Fruit fly (Drosophila melanogaster) whole organism, prepupa: ENCODE data around the gene Pgant5.

ENCODE experiments used
- Blimp-1 ChIP-seq: fragments of 200-800 bp; sonication (Bioruptor generic); optimal IDR thresholded peaks from 3 replicates; lab custom pipeline; 2017; ENCODE audit warnings: missing biosample characterization, missing genetic modification characterization, mild to moderate bottlenecking, moderate library complexity, missing genetic modification reagents
- CG10631 ChIP-seq: fragments of 200-800 bp; sonication (Bioruptor generic); optimal IDR thresholded peaks from 2 replicates; lab custom pipeline; 2016; ENCODE audit warnings: missing biosample characterization, missing genetic modification characterization
- CG10669 ChIP-seq: fragments of 200-800 bp; sonication (Bioruptor generic); optimal IDR thresholded peaks from 3 replicates; lab custom pipeline; 2018; ENCODE audit warnings: missing biosample characterization, mild to moderate bottlenecking, missing genetic modification characterization, moderate library complexity
- CG11762 ChIP-seq: fragments of 200-800 bp; sonication (Bioruptor generic); optimal IDR thresholded peaks from 3 replicates; lab custom pipeline; 2016; ENCODE audit warnings: missing biosample characterization, missing genetic modification characterization; ENCODE audit not compliant: insufficient read depth
- CG11902 ChIP-seq: fragments of 200-800 bp; sonication (Bioruptor generic); optimal IDR thresholded peaks from 3 replicates; lab custom pipeline; 2016; ENCODE audit warnings: missing biosample characterization, missing genetic modification characterization
- CG15336 ChIP-seq: fragments of 200-800 bp; sonication (Bioruptor generic); IDR thresholded peaks from 2 replicates; pipeline ENCODE4 v1.3.6; 2022; ENCODE audit warnings: missing biosample characterization, missing genetic modification characterization
- CG1621 ChIP-seq: fragments of 200-800 bp; sonication (Bioruptor generic); optimal IDR thresholded peaks from 3 replicates; lab custom pipeline; 2018; ENCODE audit warnings: missing biosample characterization, mild to moderate bottlenecking, missing genetic modification characterization
- CG16779 ChIP-seq: fragments of 200-800 bp; sonication (Bioruptor generic); optimal IDR thresholded peaks from 3 replicates; lab custom pipeline; 2017; ENCODE audit warnings: missing biosample characterization, mild to moderate bottlenecking, missing genetic modification characterization
- CG3032 ChIP-seq: fragments of 200-800 bp; optimal IDR thresholded peaks from 2 replicates; lab custom pipeline; 2019; ENCODE audit warnings: missing biosample characterization, mild to moderate bottlenecking, missing genetic modification characterization, moderate library complexity
- CG31627 ChIP-seq: fragments of 200-800 bp; sonication (Bioruptor generic); optimal IDR thresholded peaks from 3 replicates; lab custom pipeline; 2016; ENCODE audit warnings: missing biosample characterization, missing genetic modification characterization
- CG32006 ChIP-seq: fragments of 200-800 bp; sonication (Bioruptor generic); optimal IDR thresholded peaks from 3 replicates; lab custom pipeline; 2017; ENCODE audit warnings: missing biosample characterization, mild to moderate bottlenecking, missing genetic modification characterization
- CG34406 ChIP-seq: fragments of 200-800 bp; sonication (Bioruptor generic); optimal IDR thresholded peaks from 3 replicates; lab custom pipeline; 2016; ENCODE audit warnings: missing biosample characterization, missing genetic modification characterization
- CG3919 ChIP-seq: fragments of 200-800 bp; sonication (Bioruptor generic); optimal IDR thresholded peaks from 3 replicates; lab custom pipeline; 2016; ENCODE audit warnings: missing biosample characterization, missing genetic modification characterization
- CG4318 ChIP-seq: fragments of 200-800 bp; sonication (Bioruptor generic); optimal IDR thresholded peaks from 3 replicates; lab custom pipeline; 2017; ENCODE audit warnings: missing biosample characterization, mild to moderate bottlenecking, missing genetic modification characterization
- CG6163 ChIP-seq: fragments of 200-800 bp; sonication (Bioruptor generic); IDR thresholded peaks from 3 replicates; pipeline ENCODE4 v1.3.6; 2022; ENCODE audit warnings: missing biosample characterization, missing genetic modification characterization
- CG6276 ChIP-seq: fragments of 200-800 bp; sonication (Bioruptor generic); optimal IDR thresholded peaks from 2 replicates; lab custom pipeline; 2017; ENCODE audit warnings: missing biosample characterization, mild to moderate bottlenecking, missing genetic modification characterization
- CG6792 ChIP-seq: fragments of 200-800 bp; sonication (Bioruptor generic); optimal IDR thresholded peaks from 3 replicates; lab custom pipeline; 2016; ENCODE audit warnings: missing biosample characterization, missing genetic modification characterization
- CG6854 ChIP-seq: fragments of 200-800 bp; sonication (Bioruptor generic); optimal IDR thresholded peaks from 2 replicates; lab custom pipeline; 2017; ENCODE audit warnings: missing biosample characterization, mild to moderate bottlenecking, missing genetic modification characterization
- CG8319 ChIP-seq: fragments of 200-800 bp; sonication (Bioruptor generic); optimal IDR thresholded peaks from 3 replicates; lab custom pipeline; 2016; ENCODE audit warnings: missing biosample characterization, missing genetic modification characterization
- Eip75B ChIP-seq: fragments of 200-800 bp; sonication (Bioruptor generic); optimal IDR thresholded peaks from 3 replicates; lab custom pipeline; 2016; ENCODE audit warnings: missing biosample characterization, missing genetic modification characterization
- Eip78C ChIP-seq: fragments of 200-800 bp; sonication (Bioruptor generic); peaks from one replicate; lab custom pipeline; 2016; ENCODE audit warnings: missing biosample characterization, missing genetic modification characterization
- Eip93F ChIP-seq: fragments of 200-800 bp; sonication (Bioruptor generic); optimal IDR thresholded peaks from 2 replicates; lab custom pipeline; 2016; ENCODE audit warnings: missing biosample characterization, mild to moderate bottlenecking, missing genetic modification characterization
- Ets96B ChIP-seq: fragments of 200-800 bp; optimal IDR thresholded peaks from 2 replicates; lab custom pipeline; 2019; ENCODE audit warnings: missing biosample characterization, mild to moderate bottlenecking, missing genetic modification characterization, moderate library complexity
- Gug ChIP-seq: fragments of 200-800 bp; sonication (Bioruptor generic); IDR thresholded peaks from 2 replicates; pipeline ENCODE4 v1.3.6; 2022; ENCODE audit warnings: missing biosample characterization, missing genetic modification characterization
- Hr39 ChIP-seq: fragments of 200-800 bp; sonication (Bioruptor generic); optimal IDR thresholded peaks from 2 replicates; lab custom pipeline; 2016; ENCODE audit warnings: missing biosample characterization, missing genetic modification characterization
- Hr4 ChIP-seq: fragments of 200-800 bp; sonication (Bioruptor generic); optimal IDR thresholded peaks from 3 replicates; lab custom pipeline; 2016; ENCODE audit warnings: missing biosample characterization, missing genetic modification characterization
- Smox ChIP-seq: fragments of 200-800 bp; sonication (Bioruptor generic); optimal IDR thresholded peaks from 3 replicates; lab custom pipeline; 2016; ENCODE audit warnings: missing biosample characterization, missing genetic modification characterization
- Sox102F ChIP-seq: fragments of 200-800 bp; sonication (Bioruptor generic); optimal IDR thresholded peaks from 2 replicates; lab custom pipeline; 2016; ENCODE audit warnings: missing biosample characterization, mild to moderate bottlenecking, missing genetic modification characterization
- Sox14 ChIP-seq: fragments of 200-800 bp; sonication (Bioruptor generic); optimal IDR thresholded peaks from 3 replicates; lab custom pipeline; 2016; ENCODE audit warnings: missing biosample characterization, missing genetic modification characterization
- achi ChIP-seq: fragments of 200-800 bp; sonication (Bioruptor generic); optimal IDR thresholded peaks from 3 replicates; lab custom pipeline; 2016; ENCODE audit warnings: missing biosample characterization, missing genetic modification characterization
- acj6 ChIP-seq: fragments of 200-800 bp; sonication (Bioruptor generic); optimal IDR thresholded peaks from 3 replicates; lab custom pipeline; 2016; ENCODE audit warnings: missing biosample characterization, missing genetic modification characterization
- cyc ChIP-seq: fragments of 200-800 bp; sonication (Bioruptor generic); optimal IDR thresholded peaks from 3 replicates; lab custom pipeline; 2016; ENCODE audit warnings: missing biosample characterization, missing genetic modification characterization
- eg ChIP-seq: fragments of 200-800 bp; sonication (Bioruptor generic); IDR thresholded peaks from 3 replicates; pipeline ENCODE4 v1.3.6; 2022; ENCODE audit warnings: missing biosample characterization, missing genetic modification characterization
- esn ChIP-seq: fragments of 200-800 bp; sonication (Bioruptor generic); optimal IDR thresholded peaks from 2 replicates; lab custom pipeline; 2016; ENCODE audit warnings: missing biosample characterization, mild to moderate bottlenecking, missing genetic modification characterization, moderate library complexity
- fd85E ChIP-seq: fragments of 200-800 bp; sonication (Bioruptor generic); optimal IDR thresholded peaks from 3 replicates; lab custom pipeline; 2016; ENCODE audit warnings: missing biosample characterization, missing genetic modification characterization
- fkh ChIP-seq: fragments of 200-800 bp; sonication (Bioruptor generic); optimal IDR thresholded peaks from 3 replicates; lab custom pipeline; 2017; ENCODE audit warnings: missing biosample characterization, mild to moderate bottlenecking, missing genetic modification characterization, moderate library complexity
- lz ChIP-seq: fragments of 200-800 bp; sonication (Bioruptor generic); optimal IDR thresholded peaks from 3 replicates; lab custom pipeline; 2016; ENCODE audit warnings: missing biosample characterization, missing genetic modification characterization
- salr ChIP-seq, 2 experiments: fragments of 200-800 bp; sonication (Bioruptor generic); optimal IDR thresholded peaks; 3 replicates each; lab custom pipeline; 2016 to 2018; ENCODE audit warnings: missing biosample characterization in 2 of 2, missing genetic modification characterization in 2 of 2, mild to moderate bottlenecking in 1 of 2
- ss ChIP-seq, 2 experiments: fragments of 200-800 bp; sonication (Bioruptor generic); optimal IDR thresholded peaks; 2 replicates in 1 of 2; 3 replicates in 1 of 2; lab custom pipeline; 2017 to 2018; ENCODE audit warnings: mild to moderate bottlenecking in 2 of 2, missing biosample characterization in 2 of 2, missing genetic modification characterization in 2 of 2, moderate library complexity in 1 of 2
- topi ChIP-seq: fragments of 200-800 bp; sonication (Bioruptor generic); optimal IDR thresholded peaks from 3 replicates; lab custom pipeline; 2016; ENCODE audit warnings: missing biosample characterization, missing genetic modification characterization
- vri ChIP-seq: fragments of 200-800 bp; sonication (Bioruptor generic); optimal IDR thresholded peaks from 3 replicates; lab custom pipeline; 2016; ENCODE audit warnings: missing biosample characterization, mild to moderate bottlenecking, missing genetic modification characterization

The Pgant5 gene

DNA sequence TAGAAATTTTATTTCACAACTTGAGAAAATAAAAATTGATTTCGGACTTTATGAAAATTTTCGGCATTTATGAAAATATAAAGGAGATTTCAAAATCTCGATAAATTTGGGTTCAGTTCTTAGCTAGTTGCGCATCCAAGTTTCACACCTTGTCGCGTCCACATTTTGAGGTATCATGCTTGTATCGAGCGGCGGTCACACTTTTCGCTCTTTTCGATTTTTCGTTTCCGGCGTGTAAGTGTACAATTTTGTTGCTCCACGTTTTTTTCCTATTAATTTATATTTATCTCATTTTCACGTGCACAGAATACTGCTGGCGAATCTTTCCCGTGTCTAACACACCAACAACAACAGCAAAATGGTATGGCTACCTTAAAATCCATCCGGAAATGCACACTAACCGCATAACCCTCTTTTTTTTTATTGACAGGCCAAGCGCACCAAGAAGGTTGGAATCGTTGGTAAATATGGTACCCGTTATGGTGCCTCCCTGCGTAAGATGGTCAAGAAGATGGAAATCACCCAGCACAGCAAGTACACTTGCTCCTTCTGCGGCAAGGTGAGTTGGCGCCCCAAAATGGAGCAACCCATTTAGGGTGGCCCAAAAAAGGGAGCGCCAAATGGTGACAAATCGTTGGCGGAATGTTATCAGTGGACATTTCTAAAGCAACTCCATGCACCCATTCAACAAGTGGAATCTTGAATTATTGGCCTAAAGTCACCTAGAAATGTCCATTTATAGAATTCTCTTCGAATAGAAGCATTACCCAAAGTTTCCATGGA, 22.4 kb downstream of the Pgant5 start, which contains the start of gene RpL37A (continued):
- TF ChIP-seq Ets96B (no peak), CG6163 (GFP tag; lab: Robert Waterston, UW) (peak; percentile 85), fkh (GFP tag; lab: Kevin White, UChicago) (peak; percentile 71), CG34406 (GFP tag; lab: Kevin White, UChicago) (peak; percentile 68), CG10669 (GFP tag; lab: Kevin White, UChicago) (peak; percentile 99), CG1621 (tag; lab: Kevin White, UChicago) (no peak), Smox (GFP tag; lab: Kevin White, UChicago) (no peak), CG31627 (GFP tag; lab: Kevin White, UChicago) (peak; percentile 61), CG4318 (GFP tag; lab: Kevin White, UChicago) (no peak), achi (GFP tag; lab: Kevin White, UChicago) (peak; percentile 53), Sox14 (GFP tag; lab: Kevin White, UChicago) (peak; percentile 33), CG11762 (GFP tag; lab: Kevin White, UChicago) (no peak), CG16779 (tag; lab: Kevin White, UChicago) (peak; percentile 69), Eip78C (peak; percentile 92), CG8319 (GFP tag; lab: Kevin White, UChicago) (peak; percentile 42), CG10631 (GFP tag; lab: Kevin White, UChicago) (no peak), acj6 (peak; percentile 53), Eip75B (GFP tag; lab: Kevin White, UChicago) (peak; percentile 66), CG15336 (GFP tag; lab: Robert Waterston, UW) (no peak), CG11902 (GFP tag; lab: Kevin White, UChicago) (no peak), Eip93F (GFP tag; lab: Kevin White, UChicago) (no peak), topi (GFP tag; lab: Kevin White, UChicago) (peak; percentile 82), CG6854 (GFP tag; lab: Kevin White, UChicago) (peak; percentile 94), esn (peak; percentile 73), fd85E (GFP tag; lab: Kevin White, UChicago) (peak; percentile 75), salr (GFP tag; optimal IDR thresholded peaks at IDR 0.05; lab: Kevin White, UChicago) (peak in 1 of 2 experiments; percentile 47), CG3032 (tag; lab: Kevin White, UChicago) (peak; percentile 62), CG3919 (GFP tag; lab: Kevin White, UChicago) (peak; percentile 84), cyc (GFP tag; lab: Kevin White, UChicago) (peak; percentile 71), CG32006 (no peak), Blimp-1 (GFP tag; lab: Kevin White, UChicago) (peak; percentile 54), Gug (GFP tag; lab: Robert Waterston, UW) (no peak)

DNA sequence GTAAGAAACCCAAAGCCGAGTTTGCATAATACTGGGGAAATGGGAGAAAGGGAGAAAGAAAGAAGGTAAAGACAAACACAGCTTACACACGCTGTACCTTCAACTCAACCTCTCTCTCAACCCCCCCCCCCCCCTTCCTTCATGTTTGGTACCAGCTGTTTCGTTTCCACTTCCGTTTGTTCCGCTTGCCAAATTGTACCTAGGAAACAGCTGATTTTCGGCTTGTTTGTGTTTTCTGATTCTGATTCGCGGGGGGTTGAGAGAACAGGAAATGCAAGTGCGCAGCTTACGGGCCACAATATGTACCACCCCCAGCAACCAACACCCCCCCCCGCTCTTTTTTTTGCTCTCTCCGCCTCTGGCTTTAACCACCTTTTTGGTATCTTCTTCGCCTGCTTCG, 29.5 kb downstream of the Pgant5 start:
- TF ChIP-seq CG6276 (GFP tag; lab: Kevin White, UChicago) (peak; percentile 80), CG6854 (GFP tag; lab: Kevin White, UChicago) (peak; percentile 20), Blimp-1 (GFP tag; lab: Kevin White, UChicago) (no peak)

DNA sequence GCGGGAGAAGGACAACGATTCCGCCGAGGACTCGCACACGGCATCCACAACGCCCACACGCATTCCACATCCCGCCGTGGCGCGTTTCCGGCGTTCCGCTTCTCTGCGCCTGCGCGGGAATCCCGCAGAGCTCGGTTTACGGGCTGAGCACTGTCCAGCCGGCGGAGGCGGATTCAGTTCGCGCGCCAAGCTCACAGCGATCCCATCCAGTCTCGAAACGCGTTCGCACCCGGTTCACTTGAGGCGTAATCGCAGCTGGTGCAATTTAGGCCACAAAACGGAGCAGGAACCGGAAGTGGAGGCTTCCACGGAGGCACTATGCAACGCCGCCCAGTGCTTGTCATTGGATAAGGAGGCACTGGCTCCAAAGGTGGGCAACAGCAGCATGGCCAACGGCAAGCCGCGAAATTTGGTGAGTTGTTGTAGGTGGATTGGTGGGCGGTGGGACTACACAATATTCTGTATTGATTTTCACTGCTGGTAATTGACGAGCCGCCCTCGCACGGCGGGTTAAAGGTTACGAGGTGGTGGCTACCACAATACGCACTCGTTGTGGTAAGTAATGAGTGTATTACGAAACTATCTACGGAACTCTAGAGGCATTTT, 30.5 kb downstream of the Pgant5 start:
- no peak for TF ChIP-seq CG6276 (GFP tag; lab: Kevin White, UChicago)

DNA sequence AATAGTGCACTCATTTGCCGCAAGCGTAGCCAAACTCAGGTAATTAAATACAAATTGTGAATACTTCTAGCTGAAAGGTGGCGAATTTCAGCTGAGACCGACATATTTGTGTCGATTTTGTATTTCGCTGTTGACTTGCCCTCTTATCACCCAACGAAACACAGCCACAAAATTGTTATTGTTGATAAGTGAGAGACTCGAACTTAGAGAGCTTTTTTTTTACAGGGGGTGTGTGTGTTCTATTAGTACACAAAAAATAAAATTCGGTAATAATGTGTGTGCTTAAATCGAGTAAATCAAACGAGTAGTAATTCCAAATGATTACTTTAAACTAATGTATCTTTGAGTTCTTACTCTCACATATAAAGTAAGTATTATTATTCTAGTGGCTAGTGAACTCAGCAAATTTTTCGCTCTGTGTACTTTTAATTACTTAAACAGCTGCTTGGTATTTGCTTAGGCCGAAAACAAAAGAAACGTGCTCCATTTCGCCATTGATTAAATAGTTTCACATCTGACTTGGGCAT, 32.4 kb downstream of the Pgant5 start:
- TF ChIP-seq Hr4 (GFP tag; lab: Kevin White, UChicago), result peak; percentile 14
- TF ChIP-seq Eip75B (GFP tag; lab: Kevin White, UChicago), result peak; percentile 16
- peak; percentile 87 for TF ChIP-seq fkh (GFP tag; lab: Kevin White, UChicago)
- TF ChIP-seq CG4318 (GFP tag; lab: Kevin White, UChicago), result no peak
- TF ChIP-seq eg, result peak; percentile 49; the same call in 1 of the 3 replicates
- peak; percentile 46; the same call in 1 of the 3 replicates for TF ChIP-seq CG6163 (GFP tag; lab: Robert Waterston, UW)
- peak; percentile 5 for TF ChIP-seq cyc (GFP tag; lab: Kevin White, UChicago)
- TF ChIP-seq topi (GFP tag; lab: Kevin White, UChicago), result peak; percentile 35
- TF ChIP-seq CG6854 (GFP tag; lab: Kevin White, UChicago), result no peak
- TF ChIP-seq CG6792, result peak; percentile 13
- TF ChIP-seq vri (GFP tag; lab: Kevin White, UChicago), result peak; percentile 76
- no peak for TF ChIP-seq Sox102F (GFP tag; lab: Kevin White, UChicago)
- peak; percentile 41 for TF ChIP-seq CG31627 (GFP tag; lab: Kevin White, UChicago)
- peak; percentile 54 for TF ChIP-seq lz (GFP tag; lab: Kevin White, UChicago)
- TF ChIP-seq Hr39 (GFP tag; lab: Kevin White, UChicago), result peak; percentile 44
- no peak for TF ChIP-seq ss (GFP tag; optimal IDR thresholded peaks at IDR 0.05; lab: Kevin White, UChicago)
- no peak for TF ChIP-seq CG3919 (GFP tag; lab: Kevin White, UChicago)
- peak; percentile 11 for TF ChIP-seq Sox14 (GFP tag; lab: Kevin White, UChicago)
